Worm (Caenorhabditis elegans) whole organism, young adult: Measurements from ENCODE around the gene nfm-1.

Experiments used
- B0261.1 ChIP-seq: sonication (generic microtip); optimal IDR thresholded peaks from 2 replicates; lab custom pipeline; 2016; ENCODE audit warnings: mild to moderate bottlenecking, missing genetic modification characterization, moderate library complexity, missing compliant biosample characterization
- C06A6.2 ChIP-seq: fragments of 200-800 bp; sonication (Bioruptor generic); conservative IDR thresholded peaks from 2 replicates; pipeline ENCODE4 v1.3.6; 2022; ENCODE audit warnings: missing genetic modification characterization, missing compliant biosample characterization
- F23B12.7 ChIP-seq: sonication (generic microtip); optimal IDR thresholded peaks from 2 replicates; lab custom pipeline; 2017; ENCODE audit warnings: missing genetic modification characterization, mild to moderate bottlenecking, missing compliant biosample characterization, antibody characterized with exemption, moderate library complexity; ENCODE audit not compliant: insufficient read depth
- F49E8.2 ChIP-seq: sonication (generic microtip); optimal IDR thresholded peaks from 3 replicates; lab custom pipeline; 2017; ENCODE audit warnings: missing genetic modification characterization, mild to moderate bottlenecking, missing compliant biosample characterization, antibody characterized with exemption, moderate library complexity; ENCODE audit not compliant: insufficient read depth
- F55B11.4 ChIP-seq: sonication (generic microtip); optimal IDR thresholded peaks from 2 replicates; lab custom pipeline; 2016; ENCODE audit warnings: missing compliant biosample characterization, missing genetic modification characterization, borderline replicate concordance; ENCODE audit not compliant: insufficient read depth
- F57C9.4 ChIP-seq: sonication (generic microtip); optimal IDR thresholded peaks from 2 replicates; lab custom pipeline; 2017; ENCODE audit warnings: mild to moderate bottlenecking, missing genetic modification characterization, missing compliant biosample characterization
- K11D2.4 ChIP-seq: fragments of 200-800 bp; sonication (Bioruptor generic); IDR thresholded peaks from 2 replicates; pipeline ENCODE4 v1.3.6; 2022; ENCODE audit warnings: missing genetic modification reagents, missing genetic modification characterization, missing compliant biosample characterization
- T07F8.4 ChIP-seq: sonication (generic microtip); optimal IDR thresholded peaks from 2 replicates; lab custom pipeline; 2016; ENCODE audit warnings: mild to moderate bottlenecking, missing genetic modification characterization, moderate library complexity, missing compliant biosample characterization
- Y53G8AR.9 ChIP-seq: fragments of 200-800 bp; sonication (Bioruptor generic); conservative IDR thresholded peaks from 2 replicates; pipeline ENCODE4 v1.3.6; 2022; ENCODE audit warnings: missing genetic modification reagents, missing genetic modification characterization, missing compliant biosample characterization
- Y95B8A.8 ChIP-seq: fragments of 200-800 bp; sonication (Bioruptor generic); IDR thresholded peaks from 2 replicates; pipeline ENCODE4 v1.3.6; 2022; ENCODE audit warnings: missing genetic modification reagents, missing genetic modification characterization, missing compliant biosample characterization
- ZK185.1 ChIP-seq: sonication (generic microtip); optimal IDR thresholded peaks from 2 replicates; lab custom pipeline; 2016; ENCODE audit warnings: mild to moderate bottlenecking, missing genetic modification characterization, missing compliant biosample characterization; ENCODE audit not compliant: poor library complexity, severe bottlenecking
- akir-1 ChIP-seq: fragments of 200-800 bp; sonication (Bioruptor generic); optimal IDR thresholded peaks from 2 replicates; lab custom pipeline; 2018; ENCODE audit warnings: mild to moderate bottlenecking, missing genetic modification characterization, moderate library complexity, missing compliant biosample characterization
- athp-1 ChIP-seq: sonication (generic microtip); optimal IDR thresholded peaks from 2 replicates; lab custom pipeline; 2017; ENCODE audit warnings: mild to moderate bottlenecking, missing genetic modification characterization, missing compliant biosample characterization
- attf-3 ChIP-seq: fragments of 200-800 bp; sonication (Bioruptor generic); conservative IDR thresholded peaks from 2 replicates; pipeline ENCODE4 v1.3.6; 2022; ENCODE audit warnings: missing genetic modification reagents, missing genetic modification characterization, missing compliant biosample characterization
- ccch-3 ChIP-seq: fragments of 200-800 bp; sonication (Bioruptor generic); optimal IDR thresholded peaks from 2 replicates; lab custom pipeline; 2018; ENCODE audit warnings: mild to moderate bottlenecking, missing genetic modification characterization, missing compliant biosample characterization
- cebp-2 ChIP-seq: fragments of 200-800 bp; sonication (Bioruptor generic); IDR thresholded peaks from 2 replicates; pipeline ENCODE4 v1.3.6; 2022; ENCODE audit warnings: missing genetic modification characterization, missing compliant biosample characterization
- ceh-91 ChIP-seq: fragments of 200-800 bp; sonication (Bioruptor generic); IDR thresholded peaks from 2 replicates; pipeline ENCODE4 v1.3.6; 2022; ENCODE audit warnings: missing genetic modification reagents, missing genetic modification characterization, missing compliant biosample characterization
- dox-1 ChIP-seq: fragments of 200-800 bp; sonication (Bioruptor generic); IDR thresholded peaks from 2 replicates; pipeline ENCODE4 v1.3.6; 2022; ENCODE audit warnings: missing genetic modification reagents, missing genetic modification characterization, missing compliant biosample characterization
- dpff-1 ChIP-seq: sonication (generic microtip); optimal IDR thresholded peaks from 2 replicates; lab custom pipeline; 2017; ENCODE audit warnings: mild to moderate bottlenecking, missing genetic modification characterization, missing compliant biosample characterization
- dpl-1 ChIP-seq: fragments of 150-350 bp; optimal IDR thresholded peaks from 2 replicates; lab custom pipeline; 2014; ENCODE audit warnings: missing biosample characterization, missing genetic modification reagents, missing genetic modification characterization
- ekl-4 ChIP-seq: fragments of 200-800 bp; sonication (Bioruptor generic); IDR thresholded peaks from 2 replicates; pipeline ENCODE4 v1.3.6; 2022; ENCODE audit warnings: missing genetic modification reagents, missing genetic modification characterization, missing compliant biosample characterization
- gei-17 ChIP-seq: fragments of 200-800 bp; sonication (Bioruptor generic); optimal IDR thresholded peaks from 2 replicates; lab custom pipeline; 2018; ENCODE audit warnings: mild to moderate bottlenecking, missing genetic modification characterization, missing compliant biosample characterization
- hlh-12 ChIP-seq: sonication (generic microtip); optimal IDR thresholded peaks from 2 replicates; lab custom pipeline; 2016; ENCODE audit warnings: missing genetic modification characterization, missing compliant biosample characterization
- hlh-26 ChIP-seq: fragments of 200-800 bp; sonication (Bioruptor generic); conservative IDR thresholded peaks from 2 replicates; pipeline ENCODE4 v1.3.6; 2022; ENCODE audit warnings: missing genetic modification reagents, missing genetic modification characterization, missing compliant biosample characterization
- lin-35 ChIP-seq, 3 experiments: fragments of 150-350 bp in 2 of 3; sonication (generic microtip) in 1 of 3; optimal IDR thresholded peaks; 2 replicates each; lab custom pipeline; 2014 to 2018; ENCODE audit warnings: missing biosample characterization in 3 of 3, missing genetic modification characterization in 3 of 3, missing genetic modification reagents in 3 of 3
- lir-1 ChIP-seq: fragments of 200-800 bp; sonication (Bioruptor generic); conservative IDR thresholded peaks from 2 replicates; pipeline ENCODE4 v1.3.6; 2022; ENCODE audit warnings: missing genetic modification reagents, missing genetic modification characterization, missing compliant biosample characterization
- lsl-1 ChIP-seq: fragments of 200-800 bp; sonication (Bioruptor generic); optimal IDR thresholded peaks from 2 replicates; lab custom pipeline; 2018; ENCODE audit warnings: mild to moderate bottlenecking, missing genetic modification characterization, moderate library complexity, missing compliant biosample characterization
- madf-3 ChIP-seq: fragments of 200-800 bp; sonication (Bioruptor generic); IDR thresholded peaks from 2 replicates; pipeline ENCODE4 v1.3.6; 2022; ENCODE audit warnings: missing genetic modification reagents, missing genetic modification characterization, missing compliant biosample characterization
- madf-8 ChIP-seq: fragments of 200-800 bp; sonication (Bioruptor generic); conservative IDR thresholded peaks from 2 replicates; pipeline ENCODE4 v1.3.6; 2022; ENCODE audit warnings: missing genetic modification reagents, missing genetic modification characterization, missing compliant biosample characterization
- mcd-1 ChIP-seq: fragments of 200-800 bp; sonication (Bioruptor generic); IDR thresholded peaks from 2 replicates; pipeline ENCODE4 v1.3.6; 2022; ENCODE audit warnings: missing genetic modification reagents, missing genetic modification characterization, missing compliant biosample characterization
- mel-28 ChIP-seq: sonication (generic microtip); optimal IDR thresholded peaks from 2 replicates; lab custom pipeline; 2016; ENCODE audit warnings: borderline replicate concordance, mild to moderate bottlenecking, missing genetic modification characterization, missing compliant biosample characterization
- mxl-1 ChIP-seq: sonication (generic microtip); optimal IDR thresholded peaks from 2 replicates; lab custom pipeline; 2016; ENCODE audit warnings: missing genetic modification characterization, missing compliant biosample characterization
- nhr-120 ChIP-seq: fragments of 200-800 bp; sonication (Bioruptor generic); IDR thresholded peaks from 2 replicates; pipeline ENCODE4 v1.3.6; 2022; ENCODE audit warnings: missing genetic modification characterization, missing compliant biosample characterization
- nhr-27 ChIP-seq: fragments of 200-800 bp; sonication (Bioruptor generic); optimal IDR thresholded peaks from 2 replicates; lab custom pipeline; 2018; ENCODE audit warnings: mild to moderate bottlenecking, missing genetic modification characterization, moderate library complexity, missing compliant biosample characterization
- nhr-80 ChIP-seq: sonication (generic microtip); optimal IDR thresholded peaks from 2 replicates; lab custom pipeline; 2016; ENCODE audit warnings: missing genetic modification characterization, missing compliant biosample characterization
- pbrm-1 ChIP-seq: fragments of 200-800 bp; sonication (Bioruptor generic); IDR thresholded peaks from 2 replicates; pipeline ENCODE4 v1.3.6; 2022; ENCODE audit warnings: missing genetic modification reagents, missing genetic modification characterization, missing compliant biosample characterization
- sdz-38 ChIP-seq: sonication (generic microtip); optimal IDR thresholded peaks from 2 replicates; lab custom pipeline; 2016; ENCODE audit warnings: missing genotype, missing genetic modification characterization, missing compliant biosample characterization
- sea-2 ChIP-seq: fragments of 200-800 bp; sonication (Bioruptor generic); IDR thresholded peaks from 2 replicates; pipeline ENCODE4 v1.3.6; 2022; ENCODE audit warnings: missing genetic modification characterization, missing compliant biosample characterization
- snpc-1.1 ChIP-seq: sonication (generic microtip); optimal IDR thresholded peaks from 2 replicates; lab custom pipeline; 2017; ENCODE audit warnings: missing genetic modification characterization, mild to moderate bottlenecking, missing compliant biosample characterization, antibody characterized with exemption, moderate library complexity, missing genotype, missing genetic modification reagents; ENCODE audit not compliant: insufficient read depth
- snpc-3.4 ChIP-seq: sonication (generic microtip); optimal IDR thresholded peaks from 2 replicates; lab custom pipeline; 2017; ENCODE audit warnings: missing genetic modification characterization, mild to moderate bottlenecking, missing compliant biosample characterization, antibody characterized with exemption, moderate library complexity, missing genotype, missing genetic modification reagents
- somi-1 ChIP-seq: fragments of 200-800 bp; sonication (Bioruptor generic); optimal IDR thresholded peaks from 2 replicates; lab custom pipeline; 2018; ENCODE audit warnings: mild to moderate bottlenecking, missing genetic modification characterization, missing compliant biosample characterization
- tbx-9 ChIP-seq: sonication (generic microtip); optimal IDR thresholded peaks from 2 replicates; lab custom pipeline; 2016; ENCODE audit warnings: borderline replicate concordance, missing genetic modification characterization, inconsistent platforms, missing compliant biosample characterization
- unc-62 ChIP-seq: fragments of 150-350 bp; optimal IDR thresholded peaks from 2 replicates; lab custom pipeline; 2014; ENCODE audit warnings: missing biosample characterization, missing genetic modification reagents, missing genetic modification characterization
- zim-3 ChIP-seq: sonication (generic microtip); optimal IDR thresholded peaks from 2 replicates; lab custom pipeline; 2017; ENCODE audit warnings: mild to moderate bottlenecking, missing genetic modification characterization, moderate library complexity, missing compliant biosample characterization
- ztf-25 ChIP-seq: fragments of 200-800 bp; sonication (Bioruptor generic); IDR thresholded peaks from 2 replicates; pipeline ENCODE4 v1.3.6; 2022; ENCODE audit warnings: missing genetic modification reagents, missing genetic modification characterization, missing compliant biosample characterization
- ztf-26 ChIP-seq: sonication (generic microtip); optimal IDR thresholded peaks from 2 replicates; lab custom pipeline; 2017; ENCODE audit warnings: missing genetic modification characterization, missing compliant biosample characterization
- ztf-6 ChIP-seq: fragments of 200-800 bp; sonication (Bioruptor generic); IDR thresholded peaks from 2 replicates; pipeline ENCODE4 v1.3.6; 2022; ENCODE audit warnings: missing genetic modification reagents, missing genetic modification characterization, missing compliant biosample characterization

The nfm-1 gene

ce11 chrIII:6147903-6148302, 11.3 kb upstream of the nfm-1 start, which contains the start of gene Y42G9A.2:
TSS of gene Y42G9A.2 (plus strand) at chrIII:6148186.
- TF ChIP-seq ekl-4 (0 out of 2 replicates have a peak, but pooled peaks have one; percentile 1), attf-3 (GFP tag; lab: Robert Waterston, UW) (no peak)

ce11 chrIII:6148684-6149083, 10.6 kb upstream of the nfm-1 start:
- TF ChIP-seq ztf-6 (GFP tag; lab: Robert Waterston, UW) (no peak), ZK185.1 (no peak), zim-3 (peak; percentile 49), lin-35 (GFP tag; optimal IDR thresholded peaks at IDR 0.05; lab: Kevin White, UChicago) (no peak), sea-2 (GFP tag; lab: Robert Waterston, UW) (no peak), snpc-3.4 (no peak), hlh-12 (tag; lab: Kevin White, UChicago) (no peak), pbrm-1 (GFP tag; lab: Robert Waterston, UW) (no peak), ztf-25 (GFP tag; lab: Robert Waterston, UW) (no peak), F49E8.2 (tag; lab: Kevin White, UChicago) (no peak), tbx-9 (tag; lab: Kevin White, UChicago) (no peak), unc-62 (no peak), lsl-1 (GFP tag; lab: Kevin White, UChicago) (no peak), athp-1 (tag; lab: Kevin White, UChicago) (no peak), mel-28 (tag; lab: Kevin White, UChicago) (no peak), T07F8.4 (tag; lab: Kevin White, UChicago) (no peak), akir-1 (GFP tag; lab: Kevin White, UChicago) (no peak), B0261.1 (no peak), cebp-2 (GFP tag; lab: Robert Waterston, UW) (0 out of 2 replicates have a peak, but pooled peaks have one; percentile 52), C06A6.2 (0 out of 2 replicates have a peak, but pooled peaks have one; percentile 17), nhr-120 (GFP tag; lab: Robert Waterston, UW) (no peak), madf-8 (GFP tag; lab: Robert Waterston, UW) (no peak), sdz-38 (tag; lab: Kevin White, UChicago) (no peak), somi-1 (GFP tag; lab: Kevin White, UChicago) (no peak), dox-1 (GFP tag; lab: Robert Waterston, UW) (no peak), Y95B8A.8 (GFP tag; lab: Robert Waterston, UW) (no peak), dpl-1 (GFP tag; lab: Kevin White, UChicago) (no peak), F23B12.7 (tag; lab: Kevin White, UChicago) (no peak), madf-3 (GFP tag; lab: Robert Waterston, UW) (no peak), ztf-26 (tag; lab: Kevin White, UChicago) (no peak), dpff-1 (peak; percentile 43), snpc-1.1 (tag; lab: Kevin White, UChicago) (no peak), ceh-91 (GFP tag; lab: Robert Waterston, UW) (no peak), mcd-1 (0 out of 2 replicates have a peak, but pooled peaks have one; percentile 3), nhr-27 (tag; lab: Kevin White, UChicago) (no peak), F55B11.4 (tag; lab: Kevin White, UChicago) (no peak), Y53G8AR.9 (GFP tag; lab: Robert Waterston, UW) (peak; percentile 36; the same call in 1 of the 2 replicates), ccch-3 (GFP tag; lab: Kevin White, UChicago) (no peak), nhr-80 (no peak), K11D2.4 (GFP tag; lab: Robert Waterston, UW) (no peak), F57C9.4 (tag; lab: Kevin White, UChicago) (no peak), gei-17 (GFP tag; lab: Kevin White, UChicago) (no peak), lir-1 (GFP tag; lab: Robert Waterston, UW) (no peak), hlh-26 (GFP tag; lab: Robert Waterston, UW) (no peak), mxl-1 (tag; lab: Kevin White, UChicago) (no peak)
